Fruit fly (Drosophila melanogaster) S2 (cell line): ENCODE measurements around the gene Wnt5.

ENCODE experiments used
- CG8478 ChIP-seq: fragments of >200 bp; optimal IDR thresholded peaks from 2 replicates; lab custom pipeline; 2018
- CTCF ChIP-seq, 2 experiments: fragments of >200 bp; optimal IDR thresholded peaks; 2 replicates each; lab custom pipeline; 2018

dm6 chrX:18546785-18547184 lies 41.6 kb upstream of the Wnt5 start:
- TF ChIP-seq CG8478 (lab: Kevin White, UChicago) (no peak), CTCF (optimal IDR thresholded peaks at IDR 0.05; lab: Kevin White, UChicago) (no peak)
